Worm (Caenorhabditis elegans): Measurements from ENCODE around the gene clec-29.

The clec-29 gene

DNA sequence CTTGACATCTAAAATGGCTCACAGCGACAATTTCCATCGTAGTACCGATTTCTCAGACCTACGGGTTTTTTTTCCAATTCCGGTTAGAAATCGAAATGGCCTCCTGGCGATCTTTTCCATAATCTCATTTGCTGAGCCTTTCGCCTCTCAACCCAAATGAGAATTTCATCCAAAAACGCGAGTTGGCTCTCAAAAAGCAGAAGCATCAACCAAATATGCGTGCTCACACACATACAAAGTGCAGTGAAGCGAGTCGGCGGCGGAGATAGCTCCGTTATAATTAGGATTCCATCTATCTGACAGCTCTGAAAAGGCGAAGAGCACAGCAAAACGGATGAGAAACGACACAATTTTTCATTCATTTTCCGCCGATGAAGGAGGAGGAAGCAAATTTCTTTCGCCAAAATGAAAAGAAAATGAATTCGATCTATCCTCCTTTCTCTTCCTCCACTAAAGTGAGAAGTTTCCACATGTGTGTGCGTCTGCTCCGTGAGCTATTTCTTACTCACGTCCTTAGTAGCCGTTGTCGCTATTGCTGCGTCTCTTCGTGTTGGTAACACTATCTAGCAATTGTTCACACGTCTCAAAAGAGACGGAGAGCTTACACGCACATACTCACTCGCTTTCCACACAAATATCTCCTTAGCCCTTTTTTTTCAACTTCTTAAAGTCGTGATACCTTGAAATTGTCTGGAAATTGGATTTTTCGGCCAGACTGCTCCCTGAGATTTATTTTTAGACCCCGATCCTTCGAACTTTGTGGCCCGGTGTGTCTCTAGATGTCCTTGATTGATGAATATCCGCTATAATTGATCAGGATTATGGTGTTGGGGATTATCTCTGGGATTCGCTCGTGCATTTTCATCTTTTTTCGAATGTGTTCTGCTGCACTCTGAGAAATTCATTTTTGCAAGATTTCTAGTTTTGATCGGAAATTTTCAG, 13.4 kb upstream of the clec-29 start:
- peak; percentile 35 for TF ChIP-seq hmg-11 (tag; optimal IDR thresholded peaks at IDR 0.05)
- peak; percentile 21 for TF ChIP-seq nfya-1 (tag; optimal IDR thresholded peaks at IDR 0.05; ENCODE audit: insufficient read depth)
- TF ChIP-seq pha-4 (tag; optimal IDR thresholded peaks at IDR 0.05) = no peak
- TF ChIP-seq fkh-10 (GFP tag; optimal IDR thresholded peaks at IDR 0.05) = peak; percentile 27

ce11 chrV:16749473-16749872, 10.5 kb upstream of the clec-29 start:
- TF ChIP-seq egl-27 (tag; optimal IDR thresholded peaks at IDR 0.05) (no peak), snpc-4 (tag; optimal IDR thresholded peaks at IDR 0.05) (no peak), ZK546.5 (tag; optimal IDR thresholded peaks at IDR 0.05) (no peak), jun-1 (tag; optimal IDR thresholded peaks at IDR 0.05) (no peak), unc-62 (GFP tag; optimal IDR thresholded peaks at IDR 0.05) (no peak), egl-5 (tag; optimal IDR thresholded peaks at IDR 0.05) (no peak), daf-12 (tag; optimal IDR thresholded peaks at IDR 0.05) (no peak), nhr-23 (tag; optimal IDR thresholded peaks at IDR 0.05) (no peak), nhr-25 (tag; optimal IDR thresholded peaks at IDR 0.05) (no peak), fos-1 (tag; optimal IDR thresholded peaks at IDR 0.05) (no peak), tbx-2 (tag; optimal IDR thresholded peaks at IDR 0.05) (no peak), pqm-1 (tag; optimal IDR thresholded peaks at IDR 0.05) (no peak), fkh-10 (GFP tag; optimal IDR thresholded peaks at IDR 0.05) (no peak), nhr-43 (tag; optimal IDR thresholded peaks at IDR 0.05; ENCODE audit: poor library complexity, severe bottlenecking) (no peak), elt-1 (tag; optimal IDR thresholded peaks at IDR 0.05) (no peak), ceh-28 (tag; optimal IDR thresholded peaks at IDR 0.05) (no peak), ceh-9 (tag; optimal IDR thresholded peaks at IDR 0.05) (no peak), nhr-76 (tag; optimal IDR thresholded peaks at IDR 0.05) (no peak), skn-1 (tag; optimal IDR thresholded peaks at IDR 0.05) (no peak), eor-1 (tag; optimal IDR thresholded peaks at IDR 0.05) (no peak)

DNA sequence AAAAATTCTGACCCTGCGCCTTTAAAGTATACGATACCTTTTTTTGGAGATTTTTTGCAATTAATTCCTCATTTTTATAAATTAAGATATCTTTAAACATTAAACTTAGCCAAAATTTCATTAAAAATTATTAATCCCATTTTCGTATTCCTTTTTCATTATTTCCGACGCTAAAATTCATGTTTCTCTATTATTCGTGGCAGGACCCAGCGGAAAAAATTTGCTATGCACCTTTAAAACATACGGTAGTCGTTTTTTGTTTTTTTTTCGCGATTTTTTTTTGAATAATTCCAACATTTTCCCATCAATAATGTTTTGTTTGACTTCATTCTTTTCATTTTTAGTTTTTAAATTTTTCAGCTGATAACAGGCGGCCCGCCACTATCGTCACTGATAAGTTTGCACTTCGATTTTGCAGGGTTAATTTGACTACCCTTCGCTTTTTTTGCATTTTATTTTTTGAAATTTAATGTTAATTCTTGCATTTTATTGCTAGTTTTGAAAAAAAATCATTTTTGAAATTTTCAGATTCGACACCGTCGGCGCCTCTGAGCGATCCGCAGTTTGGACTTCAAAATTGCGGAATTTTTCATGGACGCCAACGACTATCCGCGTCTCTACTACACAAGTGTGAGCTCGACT, 8.2 kb upstream of the clec-29 start, which contains the start of gene dkf-2:
Gene dkf-2 (plus strand): TSS at position 592 of the 642 bp plus-strand sequence.
- no peak for TF ChIP-seq nfya-1 (tag; optimal IDR thresholded peaks at IDR 0.05; ENCODE audit: insufficient read depth)
- no peak for TF ChIP-seq ama-1 (optimal IDR thresholded peaks at IDR 0.05)
- TF ChIP-seq ZK546.5 (tag; optimal IDR thresholded peaks at IDR 0.05) = no peak
- no peak for TF ChIP-seq snpc-4 (tag; optimal IDR thresholded peaks at IDR 0.05)
- no peak for TF ChIP-seq ceh-9 (tag; optimal IDR thresholded peaks at IDR 0.05)
- TF ChIP-seq nhr-67 (tag; optimal IDR thresholded peaks at IDR 0.05) = no peak
- no peak for TF ChIP-seq elt-1 (tag; optimal IDR thresholded peaks at IDR 0.05)
- no peak for TF ChIP-seq nhr-77 (tag; optimal IDR thresholded peaks at IDR 0.05)
- TF ChIP-seq ztf-11 (tag; optimal IDR thresholded peaks at IDR 0.05) = no peak
- no peak for TF ChIP-seq tbx-2 (tag; optimal IDR thresholded peaks at IDR 0.05)
- TF ChIP-seq egl-5 (tag; optimal IDR thresholded peaks at IDR 0.05) = no peak
- TF ChIP-seq nhr-43 (tag; optimal IDR thresholded peaks at IDR 0.05; ENCODE audit: poor library complexity, severe bottlenecking) = no peak
- TF ChIP-seq fos-1 (tag; optimal IDR thresholded peaks at IDR 0.05) = no peak
- TF ChIP-seq elt-3 (tag; optimal IDR thresholded peaks at IDR 0.05) = no peak

DNA sequence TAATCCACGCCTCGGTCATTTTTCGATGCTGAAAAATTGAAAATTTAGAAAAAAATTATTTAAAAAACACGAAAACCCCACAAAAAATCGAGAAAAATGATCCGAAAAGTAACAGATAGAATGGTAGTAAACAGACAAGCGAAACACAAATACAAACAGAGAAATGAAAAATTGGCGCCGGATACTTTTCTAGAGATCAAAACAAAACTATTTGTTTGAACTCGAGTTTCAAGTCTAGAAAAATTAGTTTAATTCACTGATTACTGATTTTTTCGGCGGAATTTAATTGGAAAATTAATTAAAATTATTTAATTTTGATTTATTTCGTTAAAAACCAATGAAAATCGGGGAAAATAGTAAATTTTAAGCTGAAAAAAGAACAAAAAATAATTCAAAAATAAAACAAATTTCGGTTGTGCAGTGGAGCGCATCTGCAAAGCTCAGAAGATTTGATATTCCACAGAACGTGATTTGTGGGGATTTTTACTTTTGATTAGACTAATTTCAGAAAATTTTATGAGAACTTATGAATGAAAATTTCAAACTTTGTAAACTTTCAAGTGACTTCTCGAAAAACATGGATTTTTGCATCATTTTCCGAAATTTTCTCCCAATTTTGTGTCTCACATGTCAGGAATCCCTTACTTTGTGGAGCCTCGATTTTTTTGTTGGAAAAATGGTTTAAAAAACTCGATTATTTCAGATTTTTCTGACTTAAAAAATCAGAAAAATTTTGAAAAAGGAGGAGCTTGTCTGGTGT, 7.4 kb upstream of the clec-29 start, which contains the start of gene gyg-2:
Gene gyg-2 (minus strand): TSS at position 28 of the 760 bp plus-strand sequence.
- no peak for TF ChIP-seq nhr-43 (tag; optimal IDR thresholded peaks at IDR 0.05; ENCODE audit: poor library complexity, severe bottlenecking)
- no peak for TF ChIP-seq nhr-25 (tag; optimal IDR thresholded peaks at IDR 0.05)
- no peak for TF ChIP-seq R02D3.7 (tag; optimal IDR thresholded peaks at IDR 0.05)
- no peak for TF ChIP-seq lin-39 (tag; optimal IDR thresholded peaks at IDR 0.05)
- TF ChIP-seq mml-1 (tag; optimal IDR thresholded peaks at IDR 0.05) = no peak
- no peak for TF ChIP-seq jun-1 (tag; optimal IDR thresholded peaks at IDR 0.05)
- no peak for TF ChIP-seq ztf-4 (tag; optimal IDR thresholded peaks at IDR 0.05)

All from whole organism, L3 larva.